Fruit fly (Drosophila melanogaster): ENCODE results near the gene p38c.
A peak's percentile ranks its signal among the peaks of the same experiment; 100 is the strongest.

Gene p38c

dm6 chr3R:24148838-24149237 lies 1.2 kb downstream of the p38c start, which contains the start of gene Slimp (continued):
- TF ChIP-seq Sry-β (GFP tag; optimal IDR thresholded peaks at IDR 0.05) = no peak
- peak; percentile 10 for TF ChIP-seq nom (GFP tag; optimal IDR thresholded peaks at IDR 0.05)
- no peak for TF ChIP-seq CG7271 (tag; optimal IDR thresholded peaks at IDR 0.05)
- no peak for TF ChIP-seq kah (GFP tag; optimal IDR thresholded peaks at IDR 0.05)
- TF ChIP-seq eyg (GFP tag; optimal IDR thresholded peaks at IDR 0.05) = no peak
- TF ChIP-seq chinmo (GFP tag; IDR thresholded peaks at IDR 0.05; ENCODE audit: partially characterized antibody) = no peak
- TF ChIP-seq CG7556 (GFP tag; optimal IDR thresholded peaks at IDR 0.05) = no peak
- TF ChIP-seq GATAe (GFP tag; conservative IDR thresholded peaks at IDR 0.05) = no peak
- TF ChIP-seq CG32772 (GFP tag; IDR thresholded peaks at IDR 0.05) = no peak
- peak; percentile 49 for TF ChIP-seq stwl (tag; optimal IDR thresholded peaks at IDR 0.05)
- no peak for TF ChIP-seq CG18011 (GFP tag; optimal IDR thresholded peaks at IDR 0.05)
- TF ChIP-seq Fer3 (tag; optimal IDR thresholded peaks at IDR 0.05) = peak; percentile 5
- no peak for TF ChIP-seq Adf1 (GFP tag; IDR thresholded peaks at IDR 0.05)
- TF ChIP-seq zen2 (GFP tag; IDR thresholded peaks at IDR 0.05; ENCODE audit: partially characterized antibody) = no peak
- TF ChIP-seq CHES-1-like (GFP tag; optimal IDR thresholded peaks at IDR 0.05) = peak; percentile 2
- no peak for TF ChIP-seq CG4360 (GFP tag; IDR thresholded peaks at IDR 0.05)
- no peak for TF ChIP-seq CG2202 (tag; optimal IDR thresholded peaks at IDR 0.05)
- 0 out of 3 replicates have a peak, but pooled peaks have one; percentile 20 for TF ChIP-seq CG11695 (GFP tag; IDR thresholded peaks at IDR 0.05)
- no peak for TF ChIP-seq lmd (GFP tag; IDR thresholded peaks at IDR 0.05)
- peak; percentile 31 for TF ChIP-seq CG14710 (tag; optimal IDR thresholded peaks at IDR 0.05)
- peak; percentile 37; the same call in 1 of the 2 replicates for TF ChIP-seq E2f2 (GFP tag; IDR thresholded peaks at IDR 0.05)
- no peak for TF ChIP-seq CG9215 (GFP tag; IDR thresholded peaks at IDR 0.05)
- TF ChIP-seq Poxn (GFP tag; IDR thresholded peaks at IDR 0.05) = no peak
- TF ChIP-seq CG2120 (GFP tag; optimal IDR thresholded peaks at IDR 0.05) = peak; percentile 52
- no peak for TF ChIP-seq CG12219 (GFP tag; optimal IDR thresholded peaks at IDR 0.05)
- no peak for TF ChIP-seq mirr (GFP tag; optimal IDR thresholded peaks at IDR 0.05)
- no peak for TF ChIP-seq corto (GFP tag; optimal IDR thresholded peaks at IDR 0.05)
- no peak for TF ChIP-seq kni (GFP tag; optimal IDR thresholded peaks at IDR 0.05)
- no peak for TF ChIP-seq sc (optimal IDR thresholded peaks at IDR 0.05)
- TF ChIP-seq sc (GFP tag; optimal IDR thresholded peaks at IDR 0.05) = no peak
- no peak for TF ChIP-seq CG18619 (GFP tag; optimal IDR thresholded peaks at IDR 0.05)
- TF ChIP-seq peb (GFP tag; IDR thresholded peaks at IDR 0.05) = no peak
- TF ChIP-seq CG10565 (GFP tag; optimal IDR thresholded peaks at IDR 0.05) = no peak
- TF ChIP-seq az2 (GFP tag; optimal IDR thresholded peaks at IDR 0.05) = peak; percentile 3
- no peak for TF ChIP-seq CG6272 (GFP tag; IDR thresholded peaks at IDR 0.05)
- no peak for TF ChIP-seq CG4424 (GFP tag; optimal IDR thresholded peaks at IDR 0.05)
- peak; percentile 2 for TF ChIP-seq CG17359 (tag; optimal IDR thresholded peaks at IDR 0.05)
- TF ChIP-seq Mrtf (GFP tag; IDR thresholded peaks at IDR 0.05) = no peak
- 0 out of 2 replicates have a peak, but pooled peaks have one; percentile 20 for TF ChIP-seq Ptx1 (GFP tag; IDR thresholded peaks at IDR 0.05)
- no peak for TF ChIP-seq Kr (GFP tag; optimal IDR thresholded peaks at IDR 0.05)
- TF ChIP-seq pum (GFP tag; optimal IDR thresholded peaks at IDR 0.05) = no peak
- TF ChIP-seq CG18476 (GFP tag; optimal IDR thresholded peaks at IDR 0.05) = no peak
- TF ChIP-seq Antp (GFP tag; optimal IDR thresholded peaks at IDR 0.05) = no peak
- TF ChIP-seq MESR4 (GFP tag; optimal IDR thresholded peaks at IDR 0.05) = no peak
- peak; percentile 7 for TF ChIP-seq Hsf (GFP tag; optimal IDR thresholded peaks at IDR 0.05)
- no peak for TF ChIP-seq Doc3 (GFP tag; IDR thresholded peaks at IDR 0.05; ENCODE audit: partially characterized antibody)
- peak; percentile 7 for TF ChIP-seq lbe (GFP tag; optimal IDR thresholded peaks at IDR 0.05)
- peak in 1 of 2 experiments; percentile 26 for TF ChIP-seq Hr51 (GFP tag; optimal IDR thresholded peaks at IDR 0.05)
- TF ChIP-seq kay (GFP tag; optimal IDR thresholded peaks at IDR 0.05) = no peak
- no peak for TF ChIP-seq CG5953 (GFP tag; IDR thresholded peaks at IDR 0.05)
- TF ChIP-seq sens (GFP tag) = peak; percentile 82

Data from whole organism, embryonic.